Worm (Caenorhabditis elegans): ENCODE results near the gene chup-1.
A peak's percentile ranks its signal among the peaks of the same experiment; 100 is the strongest.

The chup-1 gene

DNA sequence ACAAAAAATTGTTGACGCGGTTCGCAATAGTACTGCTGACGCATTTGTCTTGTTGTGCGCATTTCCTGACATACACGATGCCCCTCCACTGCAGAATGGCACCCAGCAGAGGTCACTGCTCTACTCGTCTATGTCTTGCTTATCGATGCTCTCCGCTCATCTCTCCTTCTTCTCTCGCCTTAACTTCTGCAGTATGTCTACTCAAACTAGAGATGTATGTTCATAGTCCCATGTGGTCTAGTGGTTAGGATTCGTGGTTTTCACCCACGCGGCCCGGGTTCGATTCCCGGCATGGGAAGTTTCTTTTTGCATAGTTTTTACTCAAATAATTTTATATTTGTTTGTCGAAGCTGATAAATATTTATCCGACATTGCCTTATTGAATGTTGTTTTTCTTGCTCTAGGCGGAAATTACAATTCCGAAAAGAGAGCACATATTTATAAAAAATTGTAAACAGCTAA is 44.0 kb downstream of the chup-1 start, which contains the start of gene C28G1.2 (continued):
- TF ChIP-seq ceh-16 (tag; optimal IDR thresholded peaks at IDR 0.05) (peak; percentile 22), pha-4 (tag; optimal IDR thresholded peaks at IDR 0.05) (peak; percentile 89), sea-2 (GFP tag; optimal IDR thresholded peaks at IDR 0.05) (peak; percentile 87), nhr-23 (tag; optimal IDR thresholded peaks at IDR 0.05) (peak; percentile 94), lin-15B (tag; optimal IDR thresholded peaks at IDR 0.05) (peak; percentile 76), ceh-9 (tag; optimal IDR thresholded peaks at IDR 0.05) (no peak), egl-5 (tag; optimal IDR thresholded peaks at IDR 0.05) (peak; percentile 77), ZK546.5 (tag; optimal IDR thresholded peaks at IDR 0.05) (no peak), nhr-12 (tag; optimal IDR thresholded peaks at IDR 0.05) (no peak)

DNA sequence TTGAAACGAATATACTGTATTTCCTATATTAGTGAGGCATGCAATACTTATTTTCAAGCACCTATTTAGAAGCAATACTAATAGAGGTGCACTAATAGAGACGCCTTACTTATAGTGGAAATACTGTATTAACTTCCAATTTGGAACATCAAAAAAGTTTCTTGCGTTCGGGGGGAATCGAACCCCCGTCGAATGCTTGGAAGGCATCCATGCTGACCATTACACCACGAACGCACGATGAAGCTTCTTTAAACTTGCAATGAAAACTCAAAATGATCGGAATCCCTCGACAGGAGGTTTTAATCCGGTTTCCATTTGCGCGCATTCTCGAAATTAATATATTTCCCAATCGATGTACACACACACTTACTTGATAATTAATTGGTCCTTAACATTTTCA is 46.2 kb downstream of the chup-1 start:
- TF ChIP-seq lin-15B (tag; optimal IDR thresholded peaks at IDR 0.05) = no peak
- TF ChIP-seq egl-5 (tag; optimal IDR thresholded peaks at IDR 0.05) = no peak
- TF ChIP-seq pqm-1 (tag; optimal IDR thresholded peaks at IDR 0.05) = no peak
- TF ChIP-seq nhr-43 (tag; optimal IDR thresholded peaks at IDR 0.05; ENCODE audit: poor library complexity, severe bottlenecking) = peak; percentile 18
- peak; percentile 6 for TF ChIP-seq nfya-1 (tag; optimal IDR thresholded peaks at IDR 0.05; ENCODE audit: insufficient read depth)
- no peak for TF ChIP-seq zag-1 (tag; optimal IDR thresholded peaks at IDR 0.05)
- no peak for TF ChIP-seq tbx-2 (tag; optimal IDR thresholded peaks at IDR 0.05)

DNA sequence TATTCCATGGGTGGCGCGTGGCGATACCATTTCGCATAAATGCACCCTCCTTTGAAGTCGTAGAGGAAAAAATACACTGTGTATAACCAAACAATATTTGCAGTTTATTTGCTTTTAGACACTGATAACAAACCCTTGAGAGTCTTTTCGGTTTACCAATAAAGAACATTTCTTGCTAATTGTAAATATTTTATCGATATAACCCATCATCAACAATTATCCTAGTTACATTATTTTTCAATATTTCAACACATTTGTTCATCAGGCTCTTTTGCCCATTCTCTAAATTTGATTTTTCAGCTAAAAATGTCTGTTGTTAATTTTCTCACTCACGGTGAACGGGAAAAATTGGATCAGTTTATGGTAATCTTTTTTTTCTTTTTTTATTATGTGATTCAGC is 52.0 kb downstream of the chup-1 start, which contains the start of gene ubc-23:
Gene ubc-23, plus strand, starts transcription at position 301 of the 400 bp plus-strand sequence.
- TF ChIP-seq pha-4 (tag; optimal IDR thresholded peaks at IDR 0.05) (peak; percentile 1), nhr-11 (tag; optimal IDR thresholded peaks at IDR 0.05) (no peak)
